Fruit fly (Drosophila melanogaster) whole organism, embryonic: ENCODE measurements around the gene Ypel.
A peak's percentile ranks its signal among the peaks of the same experiment; 100 is the strongest.

ENCODE experiments used
- Bgb ChIP-seq: fragments of 200-800 bp; sonication (Bioruptor generic); IDR thresholded peaks from 2 replicates; pipeline ENCODE4 v1.3.6; 2022; ENCODE audit warnings: missing biosample characterization, missing genetic modification characterization; ENCODE audit not compliant: partially characterized antibody
- CG10431 ChIP-seq: fragments of 200-800 bp; sonication (Bioruptor generic); optimal IDR thresholded peaks from 3 replicates; lab custom pipeline; 2018; ENCODE audit warnings: missing biosample characterization, mild to moderate bottlenecking, missing genetic modification characterization
- CG10462 ChIP-seq: fragments of 200-800 bp; sonication (Bioruptor generic); optimal IDR thresholded peaks from 2 replicates; lab custom pipeline; 2016; ENCODE audit warnings: missing biosample characterization, missing genetic modification characterization
- CG10959 ChIP-seq: fragments of 200-800 bp; sonication (Bioruptor generic); IDR thresholded peaks from 2 replicates; pipeline ENCODE4 v1.3.6; 2022; ENCODE audit warnings: missing biosample characterization, missing genetic modification characterization
- CG10979 ChIP-seq: fragments of 200-800 bp; sonication (Bioruptor generic); optimal IDR thresholded peaks from 2 replicates; lab custom pipeline; 2018; ENCODE audit warnings: missing biosample characterization, mild to moderate bottlenecking, missing genetic modification characterization, moderate library complexity
- CG12155 ChIP-seq: fragments of 200-800 bp; sonication (Bioruptor generic); optimal IDR thresholded peaks from 3 replicates; lab custom pipeline; 2016; ENCODE audit warnings: missing biosample characterization, missing genetic modification characterization
- CG12391 ChIP-seq: fragments of 200-800 bp; sonication (Bioruptor generic); optimal IDR thresholded peaks from 3 replicates; lab custom pipeline; 2018; ENCODE audit warnings: missing biosample characterization, mild to moderate bottlenecking, missing genetic modification characterization, moderate library complexity
- CG13123 ChIP-seq: fragments of 200-800 bp; sonication (Bioruptor generic); optimal IDR thresholded peaks from 2 replicates; lab custom pipeline; 2016; ENCODE audit warnings: missing biosample characterization, missing genetic modification characterization
- CG13287 ChIP-seq: fragments of 200-800 bp; sonication (Bioruptor generic); IDR thresholded peaks from 2 replicates; pipeline ENCODE4 v1.3.6; 2022; ENCODE audit warnings: missing biosample characterization, missing genetic modification characterization; ENCODE audit not compliant: partially characterized antibody
- CG13624 ChIP-seq: fragments of 200-800 bp; sonication (Bioruptor generic); optimal IDR thresholded peaks from 2 replicates; lab custom pipeline; 2016; ENCODE audit warnings: missing biosample characterization, missing genetic modification characterization
- CG14965 ChIP-seq: fragments of 200-800 bp; sonication (Bioruptor generic); optimal IDR thresholded peaks from 2 replicates; lab custom pipeline; 2016; ENCODE audit warnings: missing biosample characterization, missing genetic modification characterization, borderline replicate concordance
- CG15696 ChIP-seq: fragments of 200-800 bp; sonication (Bioruptor generic); optimal IDR thresholded peaks from 2 replicates; lab custom pipeline; 2019; ENCODE audit warnings: missing biosample characterization, mild to moderate bottlenecking, missing genetic modification characterization, moderate library complexity
- CG1603 ChIP-seq: fragments of 200-800 bp; sonication (Bioruptor generic); optimal IDR thresholded peaks from 2 replicates; lab custom pipeline; 2019; ENCODE audit warnings: missing biosample characterization, mild to moderate bottlenecking, missing genetic modification characterization, moderate library complexity
- CG2116 ChIP-seq: fragments of 200-800 bp; sonication (Bioruptor generic); optimal IDR thresholded peaks from 3 replicates; lab custom pipeline; 2018; ENCODE audit warnings: missing biosample characterization, mild to moderate bottlenecking, missing genetic modification characterization
- CG6791 ChIP-seq: fragments of 200-800 bp; sonication (Bioruptor generic); IDR thresholded peaks from 3 replicates; pipeline ENCODE4 v1.3.6; 2022; ENCODE audit warnings: missing biosample characterization, missing genetic modification characterization; ENCODE audit not compliant: partially characterized antibody
- CG9215 ChIP-seq: fragments of 200-800 bp; sonication (Bioruptor generic); IDR thresholded peaks from 2 replicates; pipeline ENCODE4 v1.3.6; 2022; ENCODE audit warnings: missing biosample characterization, missing genetic modification characterization
- CG9817 ChIP-seq: fragments of 200-800 bp; sonication (Bioruptor generic); optimal IDR thresholded peaks from 2 replicates; lab custom pipeline; 2018; ENCODE audit warnings: missing biosample characterization, mild to moderate bottlenecking, missing genetic modification characterization, moderate library complexity
- CTCF ChIP-seq: fragments of 200-800 bp; sonication (Bioruptor generic); optimal IDR thresholded peaks from 2 replicates; lab custom pipeline; 2017; ENCODE audit warnings: missing biosample characterization, mild to moderate bottlenecking, missing genetic modification characterization, moderate library complexity
- CkIIα-i1 ChIP-seq: fragments of 200-800 bp; sonication (Bioruptor generic); IDR thresholded peaks from 2 replicates; pipeline ENCODE4 v1.3.6; 2022; ENCODE audit warnings: missing biosample characterization, missing genetic modification characterization
- Hr3 ChIP-seq: fragments of 200-800 bp; sonication (Bioruptor generic); optimal IDR thresholded peaks from 3 replicates; lab custom pipeline; 2016; ENCODE audit warnings: missing biosample characterization, missing genetic modification characterization
- Max ChIP-seq: fragments of 200-800 bp; sonication (Bioruptor generic); optimal IDR thresholded peaks from 2 replicates; lab custom pipeline; 2016; ENCODE audit warnings: missing biosample characterization, mild to moderate bottlenecking, missing genetic modification characterization
- Poxn ChIP-seq: fragments of 200-800 bp; sonication (Bioruptor generic); IDR thresholded peaks from 2 replicates; pipeline ENCODE4 v1.3.6; 2022; ENCODE audit warnings: missing biosample characterization, missing genetic modification characterization
- Side ChIP-seq: fragments of 200-800 bp; sonication (Bioruptor generic); optimal IDR thresholded peaks from 2 replicates; lab custom pipeline; 2016; ENCODE audit warnings: missing biosample characterization, missing genetic modification characterization
- Sox100B ChIP-seq: fragments of 200-800 bp; sonication (Bioruptor generic); optimal IDR thresholded peaks from 3 replicates; lab custom pipeline; 2018; ENCODE audit warnings: missing biosample characterization, mild to moderate bottlenecking, missing genetic modification characterization
- Sry-δ ChIP-seq: fragments of 200-800 bp; sonication (Bioruptor generic); optimal IDR thresholded peaks from 2 replicates; lab custom pipeline; 2016; ENCODE audit warnings: missing biosample characterization, missing genetic modification characterization
- bsh ChIP-seq, 2 experiments: fragments of 200-800 bp; sonication (Bioruptor generic); optimal IDR thresholded peaks; 2 replicates each; lab custom pipeline; 2017 to 2018; ENCODE audit warnings: mild to moderate bottlenecking in 2 of 2, missing biosample characterization in 2 of 2, missing genetic modification characterization in 2 of 2, moderate library complexity in 1 of 2
- btn ChIP-seq: fragments of 200-800 bp; sonication (Bioruptor generic); optimal IDR thresholded peaks from 2 replicates; lab custom pipeline; 2016; ENCODE audit warnings: missing biosample characterization, missing genetic modification characterization
- crol ChIP-seq: fragments of 200-800 bp; sonication (Bioruptor generic); IDR thresholded peaks from 2 replicates; pipeline ENCODE4 v1.3.6; 2022; ENCODE audit warnings: missing biosample characterization, missing genetic modification characterization
- dpn ChIP-seq, 2 experiments: fragments of 200-800 bp; sonication (Bioruptor generic); optimal IDR thresholded peaks; 3 replicates each; lab custom pipeline; 2016; ENCODE audit warnings: missing biosample characterization in 2 of 2, missing genetic modification characterization in 2 of 2
- emc ChIP-seq: fragments of 200-800 bp; sonication (Bioruptor generic); optimal IDR thresholded peaks from 2 replicates; lab custom pipeline; 2016; ENCODE audit warnings: missing biosample characterization, missing genetic modification characterization
- gfzf ChIP-seq: fragments of 200-800 bp; sonication (Bioruptor generic); optimal IDR thresholded peaks from 2 replicates; lab custom pipeline; 2016; ENCODE audit warnings: missing biosample characterization, mild to moderate bottlenecking, missing genetic modification characterization, moderate library complexity
- lilli ChIP-seq: fragments of 200-800 bp; sonication (Bioruptor generic); optimal IDR thresholded peaks from 3 replicates; lab custom pipeline; 2016; ENCODE audit warnings: missing biosample characterization, missing genetic modification characterization
- maf-S ChIP-seq: fragments of 200-800 bp; sonication (Bioruptor generic); optimal IDR thresholded peaks from 2 replicates; lab custom pipeline; 2016; ENCODE audit warnings: missing biosample characterization, missing genetic modification characterization
- pfk ChIP-seq: fragments of 200-800 bp; sonication (Bioruptor generic); optimal IDR thresholded peaks from 2 replicates; lab custom pipeline; 2018; ENCODE audit warnings: missing biosample characterization, mild to moderate bottlenecking, missing genetic modification characterization, moderate library complexity
- prd ChIP-seq, 3 experiments: fragments of >200 bp in 2 of 3; fragments of 200-800 bp in 1 of 3; sonication (Bioruptor generic) in 1 of 3; optimal IDR thresholded peaks in 2 of 3; IDR thresholded peaks in 1 of 3; 2 replicates in 2 of 3; 3 replicates in 1 of 3; pipeline versions ENCODE4 v1.3.6 to Lab custom; 2017 to 2022; ENCODE audit warnings: missing biosample characterization in 1 of 3, missing genetic modification characterization in 1 of 3
- psq ChIP-seq: fragments of 200-800 bp; sonication (Bioruptor generic); optimal IDR thresholded peaks from 2 replicates; lab custom pipeline; 2017; ENCODE audit warnings: missing biosample characterization, missing genetic modification characterization
- so ChIP-seq: fragments of 200-800 bp; sonication (Bioruptor generic); IDR thresholded peaks from 3 replicates; pipeline ENCODE4 v1.3.6; 2022; ENCODE audit warnings: missing biosample characterization, missing genetic modification characterization
- sob ChIP-seq: fragments of 200-800 bp; sonication (Bioruptor generic); IDR thresholded peaks from 2 replicates; pipeline ENCODE4 v1.3.6; 2022; ENCODE audit warnings: missing biosample characterization, missing genetic modification characterization
- yki ChIP-seq: fragments of >200 bp; optimal IDR thresholded peaks from 3 replicates; lab custom pipeline; 2018

The Ypel gene

DNA sequence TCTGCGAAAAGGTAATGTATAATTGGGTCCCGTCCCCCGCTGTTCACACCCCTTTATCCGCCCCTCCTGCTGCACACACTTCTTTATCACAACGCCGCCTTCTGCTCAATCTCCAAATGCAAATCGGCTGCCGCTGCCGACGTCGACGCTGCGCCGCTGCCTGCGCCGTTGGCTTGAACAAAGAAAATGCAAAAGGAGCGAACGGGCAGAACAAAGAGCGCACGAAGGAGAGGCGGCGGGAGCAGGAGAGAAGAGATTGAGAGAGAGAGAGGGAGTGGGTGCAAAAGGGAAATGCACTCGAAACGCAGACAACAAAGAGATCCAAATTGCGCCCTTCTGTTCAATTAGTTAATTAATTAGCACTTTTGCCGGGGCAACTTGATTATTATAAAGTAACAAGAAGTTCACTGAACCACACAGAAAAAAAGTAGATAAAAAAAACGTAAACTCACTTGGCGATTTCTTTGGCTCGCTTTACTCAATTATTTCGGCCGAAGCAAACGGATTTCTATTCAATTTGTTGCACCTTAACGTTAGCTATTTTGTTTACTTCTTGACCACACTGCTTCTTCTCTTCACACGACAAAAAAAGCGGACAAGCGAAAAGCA, 2.5 kb downstream of the Ypel start (continued):
- no peak for TF ChIP-seq Sox100B (GFP tag; lab: Kevin White, UChicago)
- no peak for TF ChIP-seq so
- no peak for TF ChIP-seq CG14965 (GFP tag; lab: Kevin White, UChicago)
- TF ChIP-seq CG13287 (GFP tag; lab: Robert Waterston, UW): no peak
- 0 out of 3 replicates have a peak, but pooled peaks have one; percentile 21 for TF ChIP-seq CG6791 (GFP tag; lab: Robert Waterston, UW)
- no peak for TF ChIP-seq pfk (GFP tag; lab: Kevin White, UChicago)
- no peak for TF ChIP-seq dpn (GFP tag; optimal IDR thresholded peaks at IDR 0.05; lab: Kevin White, UChicago)
- TF ChIP-seq CG10462 (GFP tag; lab: Kevin White, UChicago): no peak
- TF ChIP-seq CG13624 (GFP tag; lab: Kevin White, UChicago): no peak
- no peak for TF ChIP-seq prd (optimal IDR thresholded peaks at IDR 0.05; lab: Kevin White, UChicago)
- TF ChIP-seq prd (GFP tag; IDR thresholded peaks at IDR 0.05; lab: Robert Waterston, UW): no peak
- no peak for TF ChIP-seq Side
- TF ChIP-seq yki (lab: Kevin White, UChicago): peak; percentile 39
- no peak for TF ChIP-seq CG9215 (GFP tag; lab: Robert Waterston, UW)
- no peak for TF ChIP-seq CG13123
- no peak for TF ChIP-seq emc (GFP tag; lab: Kevin White, UChicago)
- TF ChIP-seq gfzf (GFP tag; lab: Kevin White, UChicago): no peak
- no peak for TF ChIP-seq maf-S (GFP tag; lab: Kevin White, UChicago)
- TF ChIP-seq CG10959 (GFP tag; lab: Robert Waterston, UW): no peak
- TF ChIP-seq crol (GFP tag; lab: Robert Waterston, UW): peak; percentile 54

dm6 chrX:10206086-10206485, 6.1 kb downstream of the Ypel start:
- TF ChIP-seq Bgb (no peak), CkIIα-i1 (GFP tag; lab: Robert Waterston, UW) (no peak), btn (no peak), CG12391 (tag; lab: Kevin White, UChicago) (no peak), CG10431 (GFP tag; lab: Kevin White, UChicago) (no peak), CG10979 (tag; lab: Kevin White, UChicago) (peak; percentile 90), sob (GFP tag; lab: Robert Waterston, UW) (no peak), Max (GFP tag; lab: Kevin White, UChicago) (no peak), CG15696 (no peak), CG12155 (GFP tag; lab: Kevin White, UChicago) (no peak), CTCF (peak; percentile 84), lilli (GFP tag; lab: Kevin White, UChicago) (no peak), Hr3 (GFP tag; lab: Kevin White, UChicago) (no peak)

DNA sequence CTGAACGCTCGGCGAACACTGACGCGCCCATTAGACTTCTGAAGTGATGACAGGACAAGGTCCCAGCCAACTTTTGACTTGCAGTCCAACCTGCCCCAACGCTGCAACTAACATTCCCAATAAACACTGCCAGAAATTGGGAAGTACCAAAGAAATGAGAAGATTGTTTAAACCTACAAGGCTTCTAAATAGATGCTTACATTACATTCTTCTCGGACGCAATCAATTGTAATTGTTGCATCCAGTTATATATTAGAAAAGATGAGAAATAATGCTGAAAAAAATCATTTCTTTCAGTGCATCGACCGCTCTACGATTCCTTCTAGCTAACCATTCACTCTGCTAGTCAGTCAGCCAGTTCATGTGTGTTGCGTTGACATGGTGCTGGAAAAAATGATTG, 9.6 kb downstream of the Ypel start:
- TF ChIP-seq bsh (GFP tag; optimal IDR thresholded peaks at IDR 0.05; lab: Kevin White, UChicago) (peak in 1 of 2 experiments; percentile 15), CG2116 (GFP tag; lab: Kevin White, UChicago) (no peak), Sry-δ (GFP tag; lab: Kevin White, UChicago) (no peak), CG1603 (peak; percentile 18), Poxn (GFP tag; lab: Robert Waterston, UW) (no peak), CG9817 (no peak), psq (GFP tag; lab: Kevin White, UChicago) (no peak)
